Worm (Caenorhabditis elegans) whole organism, mixed stage, embryonic: ENCODE results near the gene rpl-3.
A peak's percentile ranks its signal among the peaks of the same experiment; 100 is the strongest.

Source experiments
- ces-1 ChIP-seq: fragments of 150-350 bp; optimal IDR thresholded peaks from 2 replicates; lab custom pipeline; 2014; ENCODE audit warnings: missing biosample characterization, missing genetic modification reagents, missing genetic modification characterization
- elt-1 ChIP-seq: sonication (generic microtip); optimal IDR thresholded peaks from 2 replicates; lab custom pipeline; 2017; ENCODE audit warnings: missing genetic modification characterization, mild to moderate bottlenecking, missing compliant biosample characterization, antibody characterized with exemption, moderate library complexity, borderline replicate concordance; ENCODE audit not compliant: insufficient read depth
- nhr-237 ChIP-seq: fragments of 150-350 bp; optimal IDR thresholded peaks from 2 replicates; lab custom pipeline; 2014; ENCODE audit warnings: missing biosample characterization, missing genetic modification characterization
- zip-8 ChIP-seq: fragments of 150-350 bp; optimal IDR thresholded peaks from 2 replicates; lab custom pipeline; 2014; ENCODE audit warnings: missing biosample characterization, missing genetic modification characterization

Gene rpl-3

DNA sequence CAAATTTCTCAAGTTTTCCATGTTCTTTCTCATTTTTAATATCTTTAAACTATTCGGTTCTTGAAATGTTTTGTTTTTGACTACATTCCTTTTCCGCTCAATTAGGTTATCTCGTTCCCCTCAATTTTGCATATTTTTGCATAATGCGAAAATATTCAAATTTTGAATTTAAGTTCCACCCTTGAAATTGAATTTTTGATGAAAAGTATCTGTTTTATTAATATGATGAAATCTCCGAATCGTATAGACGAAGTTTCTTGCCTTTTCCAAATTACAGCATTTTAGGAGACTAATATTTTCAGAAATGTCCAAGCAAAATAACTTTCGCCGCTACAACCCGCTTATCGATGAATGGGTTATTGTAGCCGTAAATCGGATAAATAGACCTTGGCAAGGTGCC is 50.9 kb downstream of the rpl-3 start, which contains the start of gene ZK1058.3:
Gene ZK1058.3 (plus strand): TSS at position 301 of the 400 bp plus-strand sequence.
- TF ChIP-seq zip-8 (tag; lab: Kevin White, UChicago) (no peak), nhr-237 (tag; lab: Kevin White, UChicago) (no peak), ces-1 (GFP tag; lab: Kevin White, UChicago) (peak; percentile 8), elt-1 (tag; lab: Kevin White, UChicago) (no peak)
- TF ChIP-seq, all 35 proteins: peak for 1
